Fruit fly (Drosophila melanogaster): Measurements from ENCODE around the gene CG42526.

CG42526 gene

DNA sequence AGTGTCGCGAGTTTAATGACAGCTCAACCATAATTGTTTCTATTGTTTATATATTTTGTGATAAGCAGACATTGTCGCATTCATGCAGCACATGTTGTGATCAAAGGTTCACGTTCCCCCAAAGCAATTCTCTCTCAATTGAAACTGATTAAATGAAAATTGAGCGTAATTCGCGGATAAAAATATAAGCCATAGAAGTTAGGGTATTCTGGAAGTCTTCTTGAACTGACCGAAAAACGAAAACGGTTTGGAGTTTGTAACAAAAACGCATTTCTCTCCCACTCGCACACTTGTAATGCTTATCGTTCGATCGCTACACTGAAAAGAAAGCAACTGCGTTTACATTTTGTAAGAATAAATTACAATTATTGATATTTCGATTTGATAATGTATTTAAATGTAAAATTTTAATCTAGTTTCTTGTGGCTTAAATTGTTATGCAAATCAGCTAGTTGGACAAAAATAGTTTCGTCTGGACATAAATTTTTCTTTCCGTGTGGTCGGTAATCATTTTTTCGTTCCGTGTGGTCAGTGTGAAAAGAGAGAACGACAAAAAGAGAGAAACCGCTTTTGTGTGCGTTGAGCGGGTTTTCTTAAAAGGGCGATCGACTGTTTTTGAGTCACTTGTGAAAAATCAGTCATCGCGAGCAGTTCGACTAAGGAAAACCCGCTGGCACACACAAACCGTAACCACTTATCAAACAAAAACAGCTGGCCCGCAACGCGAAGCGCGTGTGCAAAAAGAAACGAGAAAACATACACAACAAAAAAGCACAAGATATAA, 12.4 kb downstream of the CG42526 start, which contains the start of gene aay (continued):
- TF ChIP-seq CG8119 (GFP tag; IDR thresholded peaks at IDR 0.05) (peak; percentile 99), CG1621 (tag; optimal IDR thresholded peaks at IDR 0.05) (peak; percentile 97), CG10669 (GFP tag; optimal IDR thresholded peaks at IDR 0.05) (peak; percentile 98), CG10631 (GFP tag; optimal IDR thresholded peaks at IDR 0.05) (peak; percentile 99), OdsH (GFP tag; optimal IDR thresholded peaks at IDR 0.05) (peak; percentile 99), achi (GFP tag; optimal IDR thresholded peaks at IDR 0.05) (peak; percentile 98), CG9139 (GFP tag; optimal IDR thresholded peaks at IDR 0.05) (peak; percentile 92), CG3919 (GFP tag; optimal IDR thresholded peaks at IDR 0.05) (peak; percentile 99), Met (GFP tag; optimal IDR thresholded peaks at IDR 0.05) (peak; percentile 99), Blimp-1 (GFP tag; optimal IDR thresholded peaks at IDR 0.05) (peak; percentile 96), dsx (GFP tag; optimal IDR thresholded peaks at IDR 0.05; ENCODE audit: poor library complexity, severe bottlenecking) (peak; percentile 97), cyc (GFP tag; optimal IDR thresholded peaks at IDR 0.05) (peak; percentile 99), CG8632 (GFP tag; optimal IDR thresholded peaks at IDR 0.05) (peak; percentile 99), CG11902 (GFP tag; optimal IDR thresholded peaks at IDR 0.05) (peak; percentile 98), Eip75B (GFP tag; optimal IDR thresholded peaks at IDR 0.05) (peak; percentile 99), Eip93F (GFP tag; optimal IDR thresholded peaks at IDR 0.05) (peak; percentile 99), Ets21C (GFP tag; optimal IDR thresholded peaks at IDR 0.05) (peak; percentile 97), CG15336 (GFP tag; IDR thresholded peaks at IDR 0.05) (peak; percentile 99), CG6854 (GFP tag; optimal IDR thresholded peaks at IDR 0.05) (peak; percentile 99)

DNA sequence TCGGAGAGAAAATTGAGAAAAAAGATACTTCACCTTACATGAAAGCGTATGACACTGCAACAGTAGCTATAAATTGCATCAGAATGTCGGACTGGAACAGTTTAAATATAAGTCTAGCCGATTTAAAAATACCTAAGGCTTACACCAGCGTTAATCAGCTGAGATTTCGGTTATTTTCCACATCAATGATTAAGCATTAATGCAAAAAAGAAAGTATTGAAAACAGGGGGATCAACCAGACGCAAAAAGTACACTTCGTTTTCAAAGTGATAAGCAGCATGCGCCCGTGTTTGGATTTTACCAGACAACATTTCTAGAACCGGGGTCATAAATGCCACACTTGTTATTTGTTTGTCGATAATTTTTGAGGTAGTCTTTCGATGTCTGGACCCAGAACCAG, 13.1 kb downstream of the CG42526 start:
- TF ChIP-seq Eip75B (GFP tag; optimal IDR thresholded peaks at IDR 0.05) (no peak), cyc (GFP tag; optimal IDR thresholded peaks at IDR 0.05) (no peak), Ets21C (GFP tag; optimal IDR thresholded peaks at IDR 0.05) (no peak), Eip78C (GFP tag) (peak; percentile 8), CG9139 (GFP tag; optimal IDR thresholded peaks at IDR 0.05) (no peak)

DNA sequence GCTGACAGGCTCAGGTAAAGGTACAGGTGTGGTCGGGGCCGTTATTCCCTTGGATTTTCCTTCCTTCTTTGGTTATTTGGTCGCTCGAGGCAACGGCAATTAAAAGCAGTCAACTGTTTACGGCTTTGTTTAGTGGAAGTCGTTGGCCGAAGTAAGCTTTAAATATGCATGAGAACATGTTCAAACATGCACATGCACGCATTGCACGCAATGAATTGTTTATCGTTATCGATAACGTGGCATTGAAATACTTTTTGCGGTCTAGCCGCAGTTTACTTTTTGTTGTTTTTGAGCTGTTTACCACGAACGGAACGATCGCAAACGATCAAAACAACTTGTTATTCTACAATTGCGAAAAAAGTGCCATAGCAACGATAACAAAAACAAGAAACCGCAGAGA, 13.6 kb downstream of the CG42526 start:
- TF ChIP-seq achi (GFP tag; optimal IDR thresholded peaks at IDR 0.05), result no peak
- TF ChIP-seq ss (GFP tag; optimal IDR thresholded peaks at IDR 0.05), result peak in 1 of 2 experiments; percentile 52

DNA sequence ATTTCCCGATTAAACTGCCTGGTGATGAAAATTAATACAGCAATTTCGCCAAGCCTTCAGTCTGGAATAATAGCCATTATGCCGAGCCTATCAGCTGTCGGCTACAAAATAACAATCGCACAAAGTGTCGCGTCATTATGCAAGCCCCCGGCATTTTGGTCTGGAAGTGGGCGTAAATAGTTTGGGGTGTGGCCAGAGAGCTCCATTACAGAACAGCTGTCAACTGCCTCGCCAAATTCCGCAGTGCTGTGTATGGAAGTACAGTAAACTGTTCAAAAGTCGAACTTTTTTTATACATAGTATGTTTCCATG, 14.4 kb downstream of the CG42526 start:
- TF ChIP-seq Ets96B (tag; optimal IDR thresholded peaks at IDR 0.05) (no peak), Blimp-1 (GFP tag; optimal IDR thresholded peaks at IDR 0.05) (no peak), pdm3 (GFP tag; optimal IDR thresholded peaks at IDR 0.05) (no peak), Sox15 (GFP tag; optimal IDR thresholded peaks at IDR 0.05) (no peak), Ets21C (GFP tag; optimal IDR thresholded peaks at IDR 0.05) (no peak), ss (GFP tag; optimal IDR thresholded peaks at IDR 0.05) (no peak), CG6276 (GFP tag; optimal IDR thresholded peaks at IDR 0.05) (no peak), dac (GFP tag; optimal IDR thresholded peaks at IDR 0.05) (no peak), CG31627 (GFP tag; optimal IDR thresholded peaks at IDR 0.05) (no peak), net (GFP tag; optimal IDR thresholded peaks at IDR 0.05) (no peak), fkh (GFP tag; optimal IDR thresholded peaks at IDR 0.05) (no peak), CG11294 (GFP tag; IDR thresholded peaks at IDR 0.05) (no peak), CG7368 (GFP tag; optimal IDR thresholded peaks at IDR 0.05) (no peak), CG6808 (GFP tag; optimal IDR thresholded peaks at IDR 0.05) (no peak), Smox (GFP tag; optimal IDR thresholded peaks at IDR 0.05) (no peak), CG15336 (GFP tag; IDR thresholded peaks at IDR 0.05) (no peak), eg (GFP tag; IDR thresholded peaks at IDR 0.05) (no peak), CG11762 (GFP tag; optimal IDR thresholded peaks at IDR 0.05; ENCODE audit: insufficient read depth) (no peak), CG8632 (GFP tag; optimal IDR thresholded peaks at IDR 0.05) (no peak), CG10631 (GFP tag; optimal IDR thresholded peaks at IDR 0.05) (no peak)

Data from whole organism, prepupa.